Fruit fly (Drosophila melanogaster): ENCODE measurements around the gene spen.

Gene spen

dm6 chr2L:117750-118149 is 41.1 kb upstream of the spen start (continued):
- TF ChIP-seq Rfx (GFP tag; IDR thresholded peaks at IDR 0.05), result peak; percentile 40; the same call in 1 of the 2 replicates
- no peak for TF ChIP-seq Blimp-1 (GFP tag; optimal IDR thresholded peaks at IDR 0.05)
- TF ChIP-seq CG32772 (GFP tag; IDR thresholded peaks at IDR 0.05), result no peak
- no peak for TF ChIP-seq CG10565 (GFP tag; optimal IDR thresholded peaks at IDR 0.05)
- TF ChIP-seq CG8089 (GFP tag; optimal IDR thresholded peaks at IDR 0.05), result no peak
- no peak for TF ChIP-seq CG8944 (GFP tag; optimal IDR thresholded peaks at IDR 0.05)
- TF ChIP-seq CG33213 (GFP tag; optimal IDR thresholded peaks at IDR 0.05), result peak; percentile 19
- no peak for TF ChIP-seq toy (GFP tag; IDR thresholded peaks at IDR 0.05)
- no peak for TF ChIP-seq Adf1 (GFP tag; IDR thresholded peaks at IDR 0.05)
- no peak for TF ChIP-seq emc (GFP tag; optimal IDR thresholded peaks at IDR 0.05)
- peak; percentile 37 for TF ChIP-seq nau (GFP tag; optimal IDR thresholded peaks at IDR 0.05)
- no peak for TF ChIP-seq gro (GFP tag; optimal IDR thresholded peaks at IDR 0.05)
- TF ChIP-seq caup (GFP tag; optimal IDR thresholded peaks at IDR 0.05; ENCODE audit: severe bottlenecking), result peak; percentile 31
- TF ChIP-seq HLH3B (GFP tag; IDR thresholded peaks at IDR 0.05), result peak; percentile 39; the same call in 1 of the 2 replicates
- no peak for TF ChIP-seq CG10462 (GFP tag; optimal IDR thresholded peaks at IDR 0.05)
- TF ChIP-seq wek (GFP tag; optimal IDR thresholded peaks at IDR 0.05), result peak; percentile 59
- TF ChIP-seq zfh2 (GFP tag; optimal IDR thresholded peaks at IDR 0.05), result no peak
- no peak for TF ChIP-seq Kr (GFP tag; optimal IDR thresholded peaks at IDR 0.05)
- peak; percentile 45; the same call in 1 of the 3 replicates for TF ChIP-seq so (GFP tag; IDR thresholded peaks at IDR 0.05)
- peak; percentile 44 for TF ChIP-seq CG6813 (GFP tag; optimal IDR thresholded peaks at IDR 0.05)
- no peak for TF ChIP-seq CG8765 (GFP tag; IDR thresholded peaks at IDR 0.05)
- no peak for TF ChIP-seq gfzf (GFP tag; optimal IDR thresholded peaks at IDR 0.05)
- TF ChIP-seq CG2116 (GFP tag; optimal IDR thresholded peaks at IDR 0.05), result no peak
- TF ChIP-seq CG7556 (GFP tag; optimal IDR thresholded peaks at IDR 0.05), result no peak
- peak; percentile 13 for TF ChIP-seq Hey (tag; optimal IDR thresholded peaks at IDR 0.05)
- TF ChIP-seq sc (optimal IDR thresholded peaks at IDR 0.05), result no peak
- TF ChIP-seq sc (GFP tag; optimal IDR thresholded peaks at IDR 0.05), result no peak
- no peak for TF ChIP-seq Mrtf (GFP tag; IDR thresholded peaks at IDR 0.05)
- peak; percentile 19 for TF ChIP-seq CG18619 (GFP tag; optimal IDR thresholded peaks at IDR 0.05)
- TF ChIP-seq CG16779 (GFP tag; IDR thresholded peaks at IDR 0.05), result no peak
- no peak for TF ChIP-seq jing (GFP tag; optimal IDR thresholded peaks at IDR 0.05)
- peak; percentile 11 for TF ChIP-seq exex (tag; optimal IDR thresholded peaks at IDR 0.05)
- peak; percentile 55 for TF ChIP-seq tup (GFP tag; optimal IDR thresholded peaks at IDR 0.05)
- peak; percentile 8 for TF ChIP-seq CG17568 (GFP tag; optimal IDR thresholded peaks at IDR 0.05)
- peak; percentile 61 for TF ChIP-seq HHEX (GFP tag; optimal IDR thresholded peaks at IDR 0.05)
- no peak for TF ChIP-seq peb (GFP tag; IDR thresholded peaks at IDR 0.05)
- no peak for TF ChIP-seq CG11723 (GFP tag; optimal IDR thresholded peaks at IDR 0.05)
- TF ChIP-seq ftz-f1 (GFP tag; optimal IDR thresholded peaks at IDR 0.05), result no peak
- no peak for TF ChIP-seq Xbp1 (GFP tag; optimal IDR thresholded peaks at IDR 0.05)
- TF ChIP-seq fu2 (GFP tag; optimal IDR thresholded peaks at IDR 0.05), result no peak
- TF ChIP-seq btn (GFP tag; optimal IDR thresholded peaks at IDR 0.05), result peak; percentile 18
- TF ChIP-seq HLH54F (GFP tag; optimal IDR thresholded peaks at IDR 0.05), result no peak
- TF ChIP-seq zen (tag; optimal IDR thresholded peaks at IDR 0.05), result no peak
- no peak for TF ChIP-seq cas (GFP tag; IDR thresholded peaks at IDR 0.05)
- no peak for TF ChIP-seq NC2β (GFP tag; optimal IDR thresholded peaks at IDR 0.05)
- TF ChIP-seq CG8281 (tag; optimal IDR thresholded peaks at IDR 0.05), result no peak
- TF ChIP-seq onecut (GFP tag; IDR thresholded peaks at IDR 0.05), result peak; percentile 31; the same call in 1 of the 2 replicates
- no peak for TF ChIP-seq crp (GFP tag; optimal IDR thresholded peaks at IDR 0.05)
- TF ChIP-seq CG13894 (tag; optimal IDR thresholded peaks at IDR 0.05), result peak; percentile 17
- TF ChIP-seq mirr (GFP tag; optimal IDR thresholded peaks at IDR 0.05), result peak; percentile 70
- no peak for TF ChIP-seq dimm (GFP tag; IDR thresholded peaks at IDR 0.05)
- TF ChIP-seq Drgx (GFP tag; IDR thresholded peaks at IDR 0.05), result no peak
